Worm (Caenorhabditis elegans): ENCODE data around the gene mars-1.

The mars-1 gene

DNA sequence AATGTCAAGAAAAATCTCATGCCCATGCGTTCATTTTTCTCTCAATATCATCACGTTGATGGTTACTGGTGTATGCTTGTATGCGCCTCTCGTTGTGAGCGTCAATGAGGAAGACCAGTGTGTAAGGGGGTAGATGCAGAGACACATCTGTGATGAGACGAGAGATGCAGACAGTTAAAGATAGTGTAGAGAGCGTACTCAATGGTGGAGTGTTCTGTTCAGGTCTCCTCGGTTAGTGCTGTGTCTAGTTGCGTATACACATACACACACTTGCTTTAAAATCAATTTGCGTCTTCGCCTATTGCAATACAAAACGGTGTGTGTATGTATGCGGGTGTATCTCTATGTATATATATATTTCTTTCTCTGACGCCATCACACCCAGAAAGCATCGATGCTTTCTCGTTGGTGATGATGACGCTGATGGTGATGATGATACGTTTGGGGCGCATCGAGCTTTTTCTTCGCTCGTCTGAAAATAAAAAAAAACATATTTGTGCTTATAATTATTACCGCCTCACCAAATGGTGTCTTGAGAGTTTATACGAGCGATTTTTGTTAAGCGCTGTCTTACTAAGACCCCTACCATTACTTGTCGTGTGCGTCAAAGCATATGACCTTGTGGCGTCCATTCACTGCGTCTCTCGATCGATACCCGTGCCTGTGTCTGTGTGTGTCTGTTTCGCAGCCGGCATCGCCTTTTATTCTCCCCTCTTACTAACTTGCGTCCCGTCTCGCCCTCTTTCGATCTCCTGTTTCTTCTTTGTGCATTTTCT, 41.7 kb downstream of the mars-1 start, which contains the start of gene F40F11.3:
Gene F40F11.3, minus strand, starts transcription at position 589 of the 776 bp plus-strand sequence.
- TF ChIP-seq ceh-82 (tag; optimal IDR thresholded peaks at IDR 0.05) (no peak), sem-4 (tag; optimal IDR thresholded peaks at IDR 0.05) (peak; percentile 92), mdl-1 (tag; optimal IDR thresholded peaks at IDR 0.05) (peak; percentile 23 to 80), Y55F3AM.14 (GFP tag; optimal IDR thresholded peaks at IDR 0.05) (no peak), lin-11 (tag; optimal IDR thresholded peaks at IDR 0.05) (peak; percentile 25), gmeb-1 (tag; optimal IDR thresholded peaks at IDR 0.05) (peak; percentile 65), fos-1 (tag; optimal IDR thresholded peaks at IDR 0.05) (peak; percentile 88), R02D3.7 (tag; optimal IDR thresholded peaks at IDR 0.05) (peak; percentile 6), unc-55 (GFP tag; optimal IDR thresholded peaks at IDR 0.05) (peak; percentile 84), alr-1 (tag; optimal IDR thresholded peaks at IDR 0.05) (peak; percentile 72), sma-9 (GFP tag; optimal IDR thresholded peaks at IDR 0.05) (peak; percentile 93), sma-9 (tag; optimal IDR thresholded peaks at IDR 0.05) (no peak), ztf-4 (tag; optimal IDR thresholded peaks at IDR 0.05) (peak; percentile 94), egl-27 (tag; optimal IDR thresholded peaks at IDR 0.05) (peak; percentile 51), nhr-25 (tag; optimal IDR thresholded peaks at IDR 0.05) (peak; percentile 85), nhr-129 (tag; optimal IDR thresholded peaks at IDR 0.05) (peak; percentile 98), nhr-10 (tag; optimal IDR thresholded peaks at IDR 0.05) (peak; percentile 36), mab-5 (tag; optimal IDR thresholded peaks at IDR 0.05) (peak; percentile 53), zag-1 (tag; optimal IDR thresholded peaks at IDR 0.05) (peak; percentile 79), mbf-1 (tag; optimal IDR thresholded peaks at IDR 0.05) (no peak), lsy-2 (tag; optimal IDR thresholded peaks at IDR 0.05) (peak; percentile 53 to 85), ztf-1 (GFP tag; conservative IDR thresholded peaks at IDR 0.05) (0 out of 2 replicates have a peak, but pooled peaks have one; percentile 16), dmd-4 (tag; optimal IDR thresholded peaks at IDR 0.05) (no peak), aly-2 (tag; optimal IDR thresholded peaks at IDR 0.05) (no peak), unc-62 (GFP tag; optimal IDR thresholded peaks at IDR 0.05) (peak; percentile 16), peb-1 (tag; optimal IDR thresholded peaks at IDR 0.05) (no peak), nhr-12 (tag; optimal IDR thresholded peaks at IDR 0.05) (no peak), nhr-6 (tag; optimal IDR thresholded peaks at IDR 0.05) (peak; percentile 93), ZK546.5 (tag; optimal IDR thresholded peaks at IDR 0.05) (no peak), blmp-1 (tag; optimal IDR thresholded peaks at IDR 0.05; ENCODE audit: insufficient read depth) (peak; percentile 80), snpc-4 (tag; optimal IDR thresholded peaks at IDR 0.05) (peak; percentile 63), unc-39 (tag; optimal IDR thresholded peaks at IDR 0.05) (peak; percentile 13), F13H6.1 (tag; optimal IDR thresholded peaks at IDR 0.05) (peak; percentile 95), ztf-11 (tag; optimal IDR thresholded peaks at IDR 0.05) (no peak), skn-1 (tag; optimal IDR thresholded peaks at IDR 0.05) (peak; percentile 76), ama-1 (optimal IDR thresholded peaks at IDR 0.05) (no peak), lin-39 (tag; optimal IDR thresholded peaks at IDR 0.05) (no peak), nhr-21 (tag; optimal IDR thresholded peaks at IDR 0.05) (peak; percentile 77), nhr-237 (tag; optimal IDR thresholded peaks at IDR 0.05) (no peak), lin-13 (GFP tag; optimal IDR thresholded peaks at IDR 0.05) (peak; percentile 67), C34F6.9 (tag; optimal IDR thresholded peaks at IDR 0.05) (peak; percentile 88), nhr-23 (tag; optimal IDR thresholded peaks at IDR 0.05) (no peak), elt-3 (tag; optimal IDR thresholded peaks at IDR 0.05) (no peak), nhr-11 (tag; optimal IDR thresholded peaks at IDR 0.05) (no peak), elt-1 (tag; optimal IDR thresholded peaks at IDR 0.05) (no peak), nhr-77 (tag; optimal IDR thresholded peaks at IDR 0.05) (no peak), crh-2 (tag; optimal IDR thresholded peaks at IDR 0.05) (peak; percentile 91), sma-3 (GFP tag; optimal IDR thresholded peaks at IDR 0.05) (peak; percentile 75), ceh-16 (tag; optimal IDR thresholded peaks at IDR 0.05) (peak; percentile 71)

Data from whole organism, L2 larva.